Worm (Caenorhabditis elegans): ENCODE data around the gene D1086.3.
A peak's percentile ranks its signal among the peaks of the same experiment; 100 is the strongest.
"Not testable (repeated sequence)": the region's sequence is repeated elsewhere in the genome, so short reads cannot be mapped to it uniquely, and the experiment has no call there.

Gene D1086.3

DNA sequence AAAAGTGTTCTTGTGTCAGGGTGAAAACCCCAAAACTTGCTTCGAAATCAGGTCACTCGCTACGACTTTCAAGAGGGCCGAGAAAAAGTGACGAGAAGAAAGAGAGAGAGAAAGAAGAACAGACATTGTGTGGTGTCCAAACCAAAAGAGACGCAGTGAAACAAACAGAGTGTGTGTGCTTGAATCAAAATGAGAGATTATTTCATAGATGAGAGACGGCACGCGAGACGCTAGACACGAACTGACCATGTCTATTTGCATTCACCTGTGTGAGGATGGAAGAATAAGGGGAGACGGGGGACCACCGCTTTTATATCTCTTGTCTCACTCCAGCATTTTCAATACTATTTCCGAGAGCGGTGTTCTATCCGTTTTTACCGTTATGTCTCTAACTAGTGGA, 43.6 kb downstream of the D1086.3 start (continued):
- TF ChIP-seq nhr-19 (GFP tag; conservative IDR thresholded peaks at IDR 0.05) (peak; percentile 59), fkh-10 (GFP tag; optimal IDR thresholded peaks at IDR 0.05) (no peak), unc-62 (GFP tag; optimal IDR thresholded peaks at IDR 0.05) (no peak), ztf-4 (tag; optimal IDR thresholded peaks at IDR 0.05) (peak; percentile 77), nhr-47 (tag; optimal IDR thresholded peaks at IDR 0.05) (peak; percentile 70), fos-1 (tag; optimal IDR thresholded peaks at IDR 0.05) (peak; percentile 80), zag-1 (tag; optimal IDR thresholded peaks at IDR 0.05) (no peak), irx-1 (tag; optimal IDR thresholded peaks at IDR 0.05) (peak; percentile 45), nhr-84 (tag; optimal IDR thresholded peaks at IDR 0.05) (no peak), fkh-4 (tag; optimal IDR thresholded peaks at IDR 0.05; ENCODE audit: borderline replicate concordance) (no peak), egl-27 (tag; optimal IDR thresholded peaks at IDR 0.05) (peak in 1 of 2 experiments; percentile 73), pag-3 (tag; optimal IDR thresholded peaks at IDR 0.05; ENCODE audit: borderline replicate concordance, insufficient read depth) (no peak), sup-37 (GFP tag; optimal IDR thresholded peaks at IDR 0.05) (no peak), hlh-17 (GFP tag; optimal IDR thresholded peaks at IDR 0.05; ENCODE audit: borderline replicate concordance) (no peak), lsy-2 (tag; optimal IDR thresholded peaks at IDR 0.05) (peak; percentile 32 to 80), lin-14 (GFP tag; optimal IDR thresholded peaks at IDR 0.05) (peak; percentile 98), egl-13 (tag; optimal IDR thresholded peaks at IDR 0.05) (no peak), nhr-85 (tag) (peak; percentile 94), lin-39 (tag; optimal IDR thresholded peaks at IDR 0.05) (no peak), vab-15 (tag; optimal IDR thresholded peaks at IDR 0.05) (no peak), nhr-90 (tag; optimal IDR thresholded peaks at IDR 0.05; ENCODE audit: poor library complexity) (peak; percentile 49), C04F5.9 (tag; optimal IDR thresholded peaks at IDR 0.05) (no peak), C16A3.4 (tag; optimal IDR thresholded peaks at IDR 0.05) (peak; percentile 59), ama-1 (optimal IDR thresholded peaks at IDR 0.05) (peak; percentile 24), alr-1 (tag; optimal IDR thresholded peaks at IDR 0.05; ENCODE audit: borderline replicate concordance) (no peak), pqm-1 (tag; optimal IDR thresholded peaks at IDR 0.05) (no peak), F16B12.6 (tag; optimal IDR thresholded peaks at IDR 0.05) (no peak), sox-4 (tag; optimal IDR thresholded peaks at IDR 0.05) (no peak), Y116A8C.19 (tag; optimal IDR thresholded peaks at IDR 0.05; ENCODE audit: borderline replicate concordance) (no peak), aha-1 (tag; optimal IDR thresholded peaks at IDR 0.05) (no peak), nhr-237 (tag; optimal IDR thresholded peaks at IDR 0.05) (peak; percentile 15), nhr-76 (tag; optimal IDR thresholded peaks at IDR 0.05) (no peak), blmp-1 (tag; optimal IDR thresholded peaks at IDR 0.05) (peak; percentile 85), snpc-4 (tag; optimal IDR thresholded peaks at IDR 0.05) (peak; percentile 48), tbx-2 (tag; optimal IDR thresholded peaks at IDR 0.05) (peak; percentile 78), unc-98 (GFP tag; IDR thresholded peaks at IDR 0.05) (no peak)

ce11 chrV:14137766-14138165, 45.2 kb downstream of the D1086.3 start, which contains the start of gene AH10.4:
TSS of gene AH10.4 (minus strand) at chrV:14137866.
- not testable (repeated sequence) for TF ChIP-seq unc-62 (GFP tag; optimal IDR thresholded peaks at IDR 0.05); ztf-4 (tag; optimal IDR thresholded peaks at IDR 0.05); lin-14 (GFP tag; optimal IDR thresholded peaks at IDR 0.05)

DNA sequence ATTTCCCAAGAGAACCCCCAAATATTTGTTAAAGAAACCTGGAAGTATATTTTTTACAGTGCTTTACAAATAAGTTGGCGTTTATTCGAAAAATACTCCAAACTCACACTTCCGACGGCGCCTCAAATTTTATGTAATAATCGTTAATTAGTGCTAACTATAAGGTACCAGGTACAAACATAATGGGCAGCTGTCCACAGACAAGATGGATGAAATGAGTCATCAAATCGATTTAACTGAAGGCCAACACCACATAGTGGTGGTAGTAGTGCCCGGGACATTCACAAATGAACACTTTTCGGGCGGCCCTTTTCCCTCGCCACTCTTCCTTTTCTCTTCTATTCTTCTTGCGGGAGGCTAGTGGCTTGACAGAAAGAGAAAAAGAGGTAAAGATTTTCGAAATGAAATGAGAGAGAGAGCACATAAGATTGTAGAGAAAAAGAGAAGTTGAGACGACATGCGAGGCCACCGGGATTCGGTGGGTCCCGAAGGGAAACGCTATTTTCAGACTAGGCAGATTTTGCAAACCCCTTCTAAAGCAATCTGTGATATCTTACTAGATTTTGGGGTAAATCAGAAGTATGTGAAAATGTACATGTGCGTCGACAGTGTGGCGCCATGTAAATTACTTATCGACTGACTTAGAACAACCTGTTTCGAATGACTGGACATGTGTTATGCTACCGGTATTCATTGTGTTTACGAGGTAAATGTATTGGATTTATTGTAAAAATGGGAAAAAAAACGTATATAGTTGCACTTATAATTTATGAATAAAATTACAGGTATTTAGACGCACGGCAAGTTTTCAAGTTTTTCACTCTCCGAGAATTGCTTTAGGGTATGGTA, 46.9 kb downstream of the D1086.3 start:
- TF ChIP-seq mep-1 (tag; optimal IDR thresholded peaks at IDR 0.05), result peak; percentile 59
- TF ChIP-seq hlh-17 (GFP tag; optimal IDR thresholded peaks at IDR 0.05; ENCODE audit: borderline replicate concordance), result no peak
- peak; percentile 83 for TF ChIP-seq lin-14 (GFP tag; optimal IDR thresholded peaks at IDR 0.05)
- peak; percentile 60 for TF ChIP-seq fos-1 (tag; optimal IDR thresholded peaks at IDR 0.05)
- TF ChIP-seq blmp-1 (tag; optimal IDR thresholded peaks at IDR 0.05), result peak; percentile 68
- TF ChIP-seq unc-130 (tag; optimal IDR thresholded peaks at IDR 0.05), result peak; percentile 28
- TF ChIP-seq snu-23 (GFP tag; optimal IDR thresholded peaks at IDR 0.05), result peak; percentile 27
- TF ChIP-seq C04F5.9 (tag; optimal IDR thresholded peaks at IDR 0.05), result no peak
- peak; percentile 21 for TF ChIP-seq rnt-1 (tag; optimal IDR thresholded peaks at IDR 0.05)
- TF ChIP-seq grh-1 (GFP tag; IDR thresholded peaks at IDR 0.05), result peak; percentile 49; the same call in 1 of the 2 replicates
- peak; percentile 62 for TF ChIP-seq nhr-85 (tag)
- no peak for TF ChIP-seq efl-1 (optimal IDR thresholded peaks at IDR 0.05)
- TF ChIP-seq efl-1 (GFP tag; optimal IDR thresholded peaks at IDR 0.05 in 1 of 2), result peak in 1 of 2 experiments; percentile 74
- TF ChIP-seq sptf-1 (tag; optimal IDR thresholded peaks at IDR 0.05), result no peak
- TF ChIP-seq nhr-71 (tag; optimal IDR thresholded peaks at IDR 0.05), result peak; percentile 10
- TF ChIP-seq elt-3 (tag; optimal IDR thresholded peaks at IDR 0.05), result peak in 1 of 6 experiments; percentile 13
- no peak for TF ChIP-seq nhr-47 (tag; optimal IDR thresholded peaks at IDR 0.05)
- peak in 1 of 2 experiments; percentile 10 for TF ChIP-seq lin-35 (GFP tag; optimal IDR thresholded peaks at IDR 0.05)
